Worm (Caenorhabditis elegans) whole organism, early embryonic: ENCODE measurements around the gene C14B9.3.

Experiments used
- F13C5.2 ChIP-seq: sonication (generic microtip); optimal IDR thresholded peaks from 2 replicates; lab custom pipeline; 2017; ENCODE audit warnings: mild to moderate bottlenecking, missing genetic modification characterization, inconsistent platforms, missing compliant biosample characterization
- ama-1 ChIP-seq: fragments of 150-350 bp; optimal IDR thresholded peaks from 2 replicates; lab custom pipeline; 2014
- ceh-13 ChIP-seq: fragments of 200-800 bp; sonication (Bioruptor generic); optimal IDR thresholded peaks from 2 replicates; lab custom pipeline; 2018; ENCODE audit warnings: mild to moderate bottlenecking, missing genetic modification characterization, missing compliant biosample characterization
- ets-7 ChIP-seq: sonication (generic microtip); optimal IDR thresholded peaks from 2 replicates; lab custom pipeline; 2016; ENCODE audit warnings: missing genotype, missing genetic modification characterization, missing compliant biosample characterization
- flt-1 ChIP-seq: fragments of 200-800 bp; sonication (Bioruptor generic); IDR thresholded peaks from 2 replicates; pipeline ENCODE4 v1.3.6; 2022; ENCODE audit warnings: missing genetic modification characterization, missing compliant biosample characterization
- hmbx-1 ChIP-seq: sonication (generic microtip); optimal IDR thresholded peaks from 2 replicates; lab custom pipeline; 2016; ENCODE audit warnings: mild to moderate bottlenecking, missing genetic modification characterization, missing compliant biosample characterization
- hmg-4 ChIP-seq: fragments of 200-800 bp; sonication (Bioruptor generic); optimal IDR thresholded peaks from 2 replicates; lab custom pipeline; 2018; ENCODE audit warnings: mild to moderate bottlenecking, missing genetic modification characterization, missing compliant biosample characterization
- hnd-1 ChIP-seq: sonication (generic microtip); optimal IDR thresholded peaks from 2 replicates; lab custom pipeline; 2016; ENCODE audit warnings: missing genetic modification characterization, missing compliant biosample characterization
- pes-1 ChIP-seq: fragments of 200-800 bp; sonication (Bioruptor generic); IDR thresholded peaks from 2 replicates; pipeline ENCODE4 v1.3.6; 2022; ENCODE audit warnings: missing genetic modification reagents, missing genetic modification characterization, missing compliant biosample characterization
- scrt-1 ChIP-seq: fragments of 200-800 bp; sonication (Bioruptor generic); IDR thresholded peaks from 2 replicates; pipeline ENCODE4 v1.3.6; 2022; ENCODE audit warnings: missing genetic modification characterization, missing compliant biosample characterization
- tbx-11 ChIP-seq: fragments of 200-800 bp; sonication (Bioruptor generic); IDR thresholded peaks from 2 replicates; pipeline ENCODE4 v1.3.6; 2022; ENCODE audit warnings: missing genetic modification characterization, missing compliant biosample characterization
- tbx-37 ChIP-seq: fragments of 200-800 bp; sonication (Bioruptor generic); conservative IDR thresholded peaks from 2 replicates; pipeline ENCODE4 v1.3.6; 2022; ENCODE audit warnings: missing genetic modification reagents, missing genetic modification characterization, missing compliant biosample characterization
- tra-4 ChIP-seq: sonication (generic microtip); optimal IDR thresholded peaks from 2 replicates; lab custom pipeline; 2017; ENCODE audit warnings: missing genetic modification characterization, missing compliant biosample characterization

ce11 chrIII:8085355-8085754 lies 23.2 kb upstream of the C14B9.3 start, which contains the start of the genes K06H7.7 and grp-1:
- TF ChIP-seq scrt-1, result no peak
- TF ChIP-seq ama-1 (lab: Kevin White, UChicago), result no peak
- no peak for TF ChIP-seq tbx-37 (GFP tag; lab: Robert Waterston, UW)
- no peak for TF ChIP-seq pes-1 (GFP tag; lab: Robert Waterston, UW)
- no peak for TF ChIP-seq F13C5.2
- no peak for TF ChIP-seq hmbx-1
- no peak for TF ChIP-seq tbx-11
- TF ChIP-seq tra-4 (tag; lab: Kevin White, UChicago), result no peak
- TF ChIP-seq ceh-13 (GFP tag; lab: Kevin White, UChicago), result no peak
- TF ChIP-seq ets-7 (tag; lab: Kevin White, UChicago), result no peak
- TF ChIP-seq hmg-4, result no peak
- TF ChIP-seq hnd-1, result no peak
- TF ChIP-seq flt-1, result no peak
